Worm (Caenorhabditis elegans) whole organism, L3 larva: ENCODE results near the gene T11F8.4.
"Not testable (repeated sequence)": the region's sequence is repeated elsewhere in the genome, so short reads cannot be mapped to it uniquely, and the experiment has no call there.

ENCODE experiments used
- elt-3 ChIP-seq, 3 experiments: fragments of 150-350 bp in 1 of 3; sonication (generic microtip) in 2 of 3; optimal IDR thresholded peaks; 2 replicates in 2 of 3; 4 replicates in 1 of 3; lab custom pipeline; 2014 to 2017; ENCODE audit warnings: missing biosample characterization in 3 of 3, missing genetic modification characterization in 3 of 3
- lin-15B ChIP-seq: fragments of 150-350 bp; optimal IDR thresholded peaks from 2 replicates; lab custom pipeline; 2014; ENCODE audit warnings: missing biosample characterization, missing genetic modification characterization
- lin-39 ChIP-seq: fragments of 150-350 bp; optimal IDR thresholded peaks from 2 replicates; lab custom pipeline; 2018; ENCODE audit warnings: missing biosample characterization, missing genetic modification reagents, missing genetic modification characterization
- lsy-12 ChIP-seq: sonication (generic microtip); optimal IDR thresholded peaks from 2 replicates; lab custom pipeline; 2016; ENCODE audit warnings: mild to moderate bottlenecking, missing genetic modification characterization, missing compliant biosample characterization
- unc-62 ChIP-seq: fragments of 150-350 bp; sonication (generic microtip); optimal IDR thresholded peaks from 4 replicates; lab custom pipeline; 2014; ENCODE audit warnings: missing biosample characterization, missing genetic modification reagents, missing genetic modification characterization
- ztf-11 ChIP-seq: fragments of 150-350 bp; optimal IDR thresholded peaks from 2 replicates; lab custom pipeline; 2014; ENCODE audit warnings: missing biosample characterization, missing genetic modification characterization

DNA sequence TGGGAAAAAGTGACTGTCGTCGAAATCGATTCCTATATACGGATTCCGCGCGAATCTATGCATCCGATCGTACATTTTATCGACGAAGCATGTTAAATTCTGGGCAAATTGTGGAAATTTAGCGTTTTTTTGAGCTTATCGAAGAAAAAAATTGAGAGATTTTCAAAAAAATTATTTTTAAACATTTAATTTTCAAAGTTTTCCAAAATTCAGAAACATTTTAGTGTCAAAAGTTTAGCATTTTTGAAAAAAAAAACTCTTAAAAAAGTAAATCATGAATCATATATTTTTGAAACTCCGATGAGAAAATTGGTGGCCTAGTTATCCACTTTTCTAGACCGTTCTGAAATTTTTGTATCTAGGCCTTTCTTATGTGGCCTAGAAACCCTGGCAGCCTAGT is 14.7 kb upstream of the T11F8.4 start, which contains the start of gene B0273.115:
- not testable (repeated sequence) for TF ChIP-seq lin-39 (tag; lab: Kevin White, UChicago); unc-62 (GFP tag; lab: Kevin White, UChicago); lin-15B (tag; lab: Kevin White, UChicago); ztf-11 (tag; lab: Kevin White, UChicago); lsy-12 (tag; lab: Kevin White, UChicago); elt-3 (tag; optimal IDR thresholded peaks at IDR 0.05; lab: Kevin White, UChicago)
